Fruit fly (Drosophila melanogaster) whole organism, pupa: ENCODE measurements around the gene Cyp6d5.

Experiments used
- CG10348 ChIP-seq: fragments of 200-800 bp; sonication (Bioruptor generic); IDR thresholded peaks from 2 replicates; pipeline ENCODE4 v1.3.6; 2022; ENCODE audit warnings: missing biosample characterization, missing genetic modification characterization
- CG14655 ChIP-seq: fragments of 200-800 bp; sonication (Bioruptor generic); optimal IDR thresholded peaks from 3 replicates; lab custom pipeline; 2017; ENCODE audit warnings: mild to moderate bottlenecking, missing biosample characterization, missing genetic modification reagents, missing genetic modification characterization
- CG17806 ChIP-seq: fragments of 200-800 bp; sonication (Bioruptor generic); optimal IDR thresholded peaks from 2 replicates; lab custom pipeline; 2018; ENCODE audit warnings: missing biosample characterization, mild to moderate bottlenecking, missing genetic modification characterization, moderate library complexity
- CG4496 ChIP-seq: fragments of 200-800 bp; sonication (Bioruptor generic); IDR thresholded peaks from 3 replicates; pipeline ENCODE4 v1.3.6; 2022; ENCODE audit warnings: missing biosample characterization, missing genetic modification characterization
- EcR ChIP-seq: fragments of 200-800 bp; sonication (Bioruptor generic); optimal IDR thresholded peaks from 3 replicates; lab custom pipeline; 2019; ENCODE audit warnings: missing biosample characterization, missing genetic modification characterization, mild to moderate bottlenecking, moderate library complexity, missing genetic modification reagents
- Snoo ChIP-seq: fragments of 200-800 bp; sonication (Bioruptor generic); optimal IDR thresholded peaks from 3 replicates; lab custom pipeline; 2017; ENCODE audit warnings: missing biosample characterization, mild to moderate bottlenecking, missing genetic modification characterization, inconsistent platforms
- fd96Ca ChIP-seq: fragments of 200-800 bp; sonication (Bioruptor generic); IDR thresholded peaks from 3 replicates; pipeline ENCODE4 v1.3.6; 2022; ENCODE audit warnings: missing biosample characterization, missing genetic modification characterization

dm6 chr3R:14020345-14021001 lies 8.6 kb upstream of the Cyp6d5 start:
- TF ChIP-seq CG17806 (tag; lab: Kevin White, UChicago), result no peak
- TF ChIP-seq Snoo (tag; lab: Kevin White, UChicago), result no peak
- no peak for TF ChIP-seq CG10348
- TF ChIP-seq fd96Ca (GFP tag; lab: Robert Waterston, UW), result no peak
- TF ChIP-seq EcR (GFP tag; lab: Kevin White, UChicago), result no peak
- TF ChIP-seq CG14655 (GFP tag; lab: Kevin White, UChicago), result no peak
- TF ChIP-seq CG4496, result no peak
